Fruit fly (Drosophila melanogaster) whole organism, embryonic: Measurements from ENCODE around the gene CG3457.

Experiments
- Atf3 ChIP-seq: fragments of 200-800 bp; sonication (Bioruptor generic); optimal IDR thresholded peaks from 3 replicates; lab custom pipeline; 2016; ENCODE audit warnings: missing biosample characterization, missing genetic modification characterization
- CG10147 ChIP-seq: fragments of 200-800 bp; sonication (Bioruptor generic); optimal IDR thresholded peaks from 2 replicates; lab custom pipeline; 2019; ENCODE audit warnings: missing biosample characterization, mild to moderate bottlenecking, missing genetic modification characterization, moderate library complexity
- CG10543 ChIP-seq: fragments of 200-800 bp; sonication (Bioruptor generic); optimal IDR thresholded peaks from 3 replicates; lab custom pipeline; 2017; ENCODE audit warnings: missing biosample characterization, mild to moderate bottlenecking, missing genetic modification characterization, moderate library complexity
- CG12104 ChIP-seq: fragments of 200-800 bp; sonication (Bioruptor generic); optimal IDR thresholded peaks from 3 replicates; lab custom pipeline; 2016; ENCODE audit warnings: missing biosample characterization, missing genetic modification characterization
- CG1529 ChIP-seq: fragments of 200-800 bp; sonication (Bioruptor generic); optimal IDR thresholded peaks from 3 replicates; lab custom pipeline; 2018; ENCODE audit warnings: missing biosample characterization, missing genetic modification characterization
- CG17829 ChIP-seq: fragments of 200-800 bp; optimal IDR thresholded peaks from 2 replicates; lab custom pipeline; 2019; ENCODE audit warnings: missing biosample characterization, mild to moderate bottlenecking, missing genetic modification characterization, moderate library complexity
- CG18599 ChIP-seq: fragments of 200-800 bp; sonication (Bioruptor generic); optimal IDR thresholded peaks from 3 replicates; lab custom pipeline; 2017; ENCODE audit warnings: missing biosample characterization, missing genetic modification characterization, mild to moderate bottlenecking, moderate library complexity, missing genetic modification reagents
- CG2678 ChIP-seq: fragments of 200-800 bp; sonication (Bioruptor generic); optimal IDR thresholded peaks from 3 replicates; lab custom pipeline; 2019; ENCODE audit warnings: missing biosample characterization, mild to moderate bottlenecking, missing genetic modification characterization, moderate library complexity
- CG30431 ChIP-seq: fragments of 200-800 bp; sonication (Bioruptor generic); optimal IDR thresholded peaks from 2 replicates; lab custom pipeline; 2017; ENCODE audit warnings: missing biosample characterization, missing genetic modification characterization
- CG32772 ChIP-seq: fragments of 200-800 bp; sonication (Bioruptor generic); IDR thresholded peaks from 2 replicates; pipeline ENCODE4 v1.3.6; 2022; ENCODE audit warnings: missing biosample characterization, missing genetic modification characterization
- CG34376 ChIP-seq: fragments of 200-800 bp; sonication (Bioruptor generic); optimal IDR thresholded peaks from 2 replicates; lab custom pipeline; 2018; ENCODE audit warnings: missing biosample characterization, mild to moderate bottlenecking, missing genetic modification characterization
- CG4820 ChIP-seq: fragments of 200-800 bp; sonication (Bioruptor generic); optimal IDR thresholded peaks from 3 replicates; lab custom pipeline; 2016; ENCODE audit warnings: missing biosample characterization, missing genetic modification characterization
- CG7357 ChIP-seq: fragments of 200-800 bp; sonication (Bioruptor generic); IDR thresholded peaks from 3 replicates; pipeline ENCODE4 v1.3.6; 2022; ENCODE audit warnings: missing biosample characterization, missing genetic modification characterization
- CG8765 ChIP-seq: fragments of 200-800 bp; sonication (Bioruptor generic); IDR thresholded peaks from 2 replicates; pipeline ENCODE4 v1.3.6; 2022; ENCODE audit warnings: missing biosample characterization, missing genetic modification characterization
- CG9609 ChIP-seq: fragments of 200-800 bp; sonication (Bioruptor generic); optimal IDR thresholded peaks from 3 replicates; lab custom pipeline; 2016; ENCODE audit warnings: missing biosample characterization, missing genetic modification characterization
- D ChIP-seq, 2 experiments: fragments of 200-800 bp in 1 of 2; fragments of >200 bp in 1 of 2; sonication (Bioruptor generic) in 1 of 2; optimal IDR thresholded peaks; 2 replicates in 1 of 2; 3 replicates in 1 of 2; lab custom pipeline; 2017; ENCODE audit warnings: mild to moderate bottlenecking in 1 of 2, missing biosample characterization in 1 of 2, missing genetic modification characterization in 1 of 2, missing genetic modification reagents in 1 of 2
- Doc2 ChIP-seq: fragments of 200-800 bp; sonication (Bioruptor generic); IDR thresholded peaks from 2 replicates; pipeline ENCODE4 v1.3.6; 2022; ENCODE audit warnings: missing biosample characterization, missing genetic modification characterization
- Fer1 ChIP-seq: fragments of 200-800 bp; sonication (Bioruptor generic); optimal IDR thresholded peaks from 2 replicates; lab custom pipeline; 2017; ENCODE audit warnings: missing biosample characterization, mild to moderate bottlenecking, missing genetic modification characterization
- H2.0 ChIP-seq: fragments of 200-800 bp; sonication (Bioruptor generic); IDR thresholded peaks from 2 replicates; pipeline ENCODE4 v1.3.6; 2022; ENCODE audit warnings: missing biosample characterization, missing genetic modification characterization
- Hey ChIP-seq: fragments of 200-800 bp; sonication (Bioruptor generic); optimal IDR thresholded peaks from 3 replicates; lab custom pipeline; 2018; ENCODE audit warnings: missing biosample characterization, mild to moderate bottlenecking, missing genetic modification characterization
- HmgZ ChIP-seq: fragments of 200-800 bp; sonication (Bioruptor generic); optimal IDR thresholded peaks from 2 replicates; lab custom pipeline; 2018; ENCODE audit warnings: missing biosample characterization, mild to moderate bottlenecking, missing genetic modification characterization
- Med ChIP-seq: fragments of 200-800 bp; sonication (Bioruptor generic); peaks from one replicate; lab custom pipeline; 2016; ENCODE audit warnings: missing biosample characterization, missing genetic modification characterization, mild to moderate bottlenecking, inconsistent platforms, moderate library complexity
- NFAT ChIP-seq: fragments of 200-800 bp; sonication (Bioruptor generic); IDR thresholded peaks from 2 replicates; pipeline ENCODE4 v1.3.6; 2022; ENCODE audit warnings: missing biosample characterization, missing genetic modification characterization
- Oli ChIP-seq: fragments of 200-800 bp; sonication (Bioruptor generic); optimal IDR thresholded peaks from 2 replicates; lab custom pipeline; 2018; ENCODE audit warnings: missing biosample characterization, mild to moderate bottlenecking, missing genetic modification characterization, moderate library complexity
- Ssrp ChIP-seq: fragments of 200-800 bp; sonication (Bioruptor generic); optimal IDR thresholded peaks from 2 replicates; lab custom pipeline; 2018; ENCODE audit warnings: missing biosample characterization, mild to moderate bottlenecking, missing genetic modification characterization, moderate library complexity
- ab ChIP-seq: fragments of 200-800 bp; sonication (Bioruptor generic); optimal IDR thresholded peaks from 2 replicates; lab custom pipeline; 2016; ENCODE audit warnings: missing biosample characterization, missing genetic modification characterization
- br ChIP-seq: fragments of >200 bp; optimal IDR thresholded peaks from 2 replicates; lab custom pipeline; 2017
- chinmo ChIP-seq: fragments of 200-800 bp; sonication (Bioruptor generic); IDR thresholded peaks from 4 replicates; pipeline ENCODE4 v1.3.6; 2022; ENCODE audit warnings: missing biosample characterization, missing genetic modification characterization; ENCODE audit not compliant: partially characterized antibody
- cwo ChIP-seq: fragments of 200-800 bp; sonication (Bioruptor generic); optimal IDR thresholded peaks from 3 replicates; lab custom pipeline; 2017; ENCODE audit warnings: missing biosample characterization, missing genetic modification characterization, mild to moderate bottlenecking, moderate library complexity, missing genetic modification reagents
- dan ChIP-seq: fragments of 200-800 bp; sonication (Bioruptor generic); IDR thresholded peaks from 2 replicates; pipeline ENCODE4 v1.3.6; 2022; ENCODE audit warnings: missing biosample characterization, missing genetic modification characterization
- dysf ChIP-seq: fragments of 200-800 bp; sonication (Bioruptor generic); IDR thresholded peaks from 3 replicates; pipeline ENCODE4 v1.3.6; 2022; ENCODE audit warnings: missing biosample characterization, missing genetic modification characterization
- exex ChIP-seq: fragments of 200-800 bp; sonication (Bioruptor generic); optimal IDR thresholded peaks from 4 replicates; lab custom pipeline; 2018; ENCODE audit warnings: missing biosample characterization, mild to moderate bottlenecking, missing genetic modification characterization, moderate library complexity
- fd3F ChIP-seq: fragments of 200-800 bp; sonication (Bioruptor generic); optimal IDR thresholded peaks from 2 replicates; lab custom pipeline; 2018; ENCODE audit warnings: missing biosample characterization, mild to moderate bottlenecking, missing genetic modification characterization, moderate library complexity
- fu2 ChIP-seq: fragments of 200-800 bp; sonication (Bioruptor generic); optimal IDR thresholded peaks from 2 replicates; lab custom pipeline; 2016; ENCODE audit warnings: missing biosample characterization, missing genetic modification characterization
- gem ChIP-seq: fragments of 200-800 bp; sonication (Bioruptor generic); optimal IDR thresholded peaks from 2 replicates; lab custom pipeline; 2019; ENCODE audit warnings: missing biosample characterization, mild to moderate bottlenecking, missing genetic modification characterization, moderate library complexity
- gfzf ChIP-seq: fragments of 200-800 bp; sonication (Bioruptor generic); optimal IDR thresholded peaks from 2 replicates; lab custom pipeline; 2016; ENCODE audit warnings: missing biosample characterization, mild to moderate bottlenecking, missing genetic modification characterization, moderate library complexity
- jumu ChIP-seq: fragments of 200-800 bp; sonication (Bioruptor generic); optimal IDR thresholded peaks from 3 replicates; lab custom pipeline; 2016; ENCODE audit warnings: missing biosample characterization, missing genetic modification characterization
- lilli ChIP-seq: fragments of 200-800 bp; sonication (Bioruptor generic); optimal IDR thresholded peaks from 3 replicates; lab custom pipeline; 2016; ENCODE audit warnings: missing biosample characterization, missing genetic modification characterization
- lola ChIP-seq, 3 experiments: fragments of >200 bp in 2 of 3; fragments of 200-800 bp in 1 of 3; sonication (Bioruptor generic) in 1 of 3; optimal IDR thresholded peaks; 2 replicates each; lab custom pipeline; 2017 to 2019; ENCODE audit warnings: missing biosample characterization in 3 of 3, missing genetic modification characterization in 3 of 3, mild to moderate bottlenecking in 1 of 3, moderate library complexity in 1 of 3
- mirr ChIP-seq: fragments of 200-800 bp; sonication (Bioruptor generic); optimal IDR thresholded peaks from 3 replicates; lab custom pipeline; 2018; ENCODE audit warnings: missing biosample characterization, mild to moderate bottlenecking, missing genetic modification characterization
- odd ChIP-seq: fragments of 200-800 bp; sonication (Bioruptor generic); optimal IDR thresholded peaks from 2 replicates; lab custom pipeline; 2017; ENCODE audit warnings: missing biosample characterization, mild to moderate bottlenecking, missing genetic modification characterization
- otp ChIP-seq: fragments of 200-800 bp; sonication (Bioruptor generic); IDR thresholded peaks from 3 replicates; pipeline ENCODE4, ENCODE4 v1.3.6; 2022; ENCODE audit warnings: missing biosample characterization, missing genetic modification characterization
- phol ChIP-seq: fragments of 200-800 bp; sonication (Bioruptor generic); optimal IDR thresholded peaks from 3 replicates; lab custom pipeline; 2018; ENCODE audit warnings: missing biosample characterization, mild to moderate bottlenecking, missing genetic modification characterization, moderate library complexity
- rib ChIP-seq: fragments of 200-800 bp; sonication (Bioruptor generic); IDR thresholded peaks from 2 replicates; pipeline ENCODE4 v1.3.6; 2022; ENCODE audit warnings: missing biosample characterization, missing genetic modification characterization
- sug ChIP-seq: fragments of 200-800 bp; optimal IDR thresholded peaks from 2 replicates; lab custom pipeline; 2019; ENCODE audit warnings: missing biosample characterization, mild to moderate bottlenecking, missing genetic modification characterization, moderate library complexity
- trh ChIP-seq: fragments of 200-800 bp; sonication (Bioruptor generic); optimal IDR thresholded peaks from 2 replicates; lab custom pipeline; 2016; ENCODE audit warnings: missing biosample characterization, missing genetic modification characterization
- zfh1 ChIP-seq: fragments of 200-800 bp; sonication (Bioruptor generic); IDR thresholded peaks from 3 replicates; pipeline ENCODE4 v1.3.6; 2022; ENCODE audit warnings: missing biosample characterization, missing genetic modification characterization

The CG3457 gene

DNA sequence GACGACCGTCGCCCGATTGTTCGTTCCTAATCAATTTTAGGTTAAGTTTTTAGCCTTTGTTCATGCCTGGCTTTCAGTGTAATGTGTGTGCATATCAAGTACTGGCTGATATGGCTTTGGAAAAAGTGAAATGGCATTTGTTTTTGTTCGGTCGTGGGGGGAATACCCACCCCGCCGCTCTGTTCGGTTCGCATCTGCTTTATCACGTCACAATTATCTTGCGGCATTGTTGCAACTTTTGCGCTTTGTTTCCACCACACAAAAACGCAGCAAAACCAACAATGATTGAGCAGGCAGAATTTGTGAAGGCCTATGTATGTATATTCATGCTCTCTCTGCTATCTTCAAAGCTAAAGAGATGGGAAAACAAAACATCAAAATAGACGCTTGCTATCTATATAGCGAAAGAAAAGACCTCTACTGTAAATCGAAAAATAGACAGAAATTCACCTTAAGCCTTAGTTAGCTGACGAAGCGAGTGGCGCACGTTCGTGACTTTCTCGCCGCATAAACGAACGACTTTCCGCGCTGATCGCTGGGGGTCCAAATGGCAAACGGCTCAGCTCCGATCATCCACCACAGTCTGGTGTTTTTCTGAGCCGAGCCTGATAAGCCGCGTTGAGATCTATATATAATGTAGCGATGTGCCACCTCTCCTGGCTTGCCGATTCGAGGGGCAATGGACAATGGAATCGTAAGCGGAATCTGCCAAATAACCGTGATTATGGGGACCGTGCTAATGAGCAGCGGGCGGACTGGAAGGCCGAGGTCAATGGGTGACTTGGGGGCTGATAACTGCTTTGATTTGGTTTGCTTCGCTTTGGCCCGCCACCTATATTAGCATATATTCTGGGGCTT, 10.0 kb downstream of the CG3457 start:
- TF ChIP-seq trh (GFP tag; lab: Kevin White, UChicago) (no peak), CG8765 (GFP tag; lab: Robert Waterston, UW) (no peak), CG4820 (peak; percentile 7), ab (GFP tag; lab: Kevin White, UChicago) (no peak), CG12104 (GFP tag; lab: Kevin White, UChicago) (no peak), CG10147 (GFP tag; lab: Kevin White, UChicago) (no peak), odd (GFP tag; lab: Kevin White, UChicago) (no peak), sug (peak; percentile 93), D (optimal IDR thresholded peaks at IDR 0.05; lab: Kevin White, UChicago) (no peak), D (GFP tag; optimal IDR thresholded peaks at IDR 0.05; lab: Kevin White, UChicago) (no peak), lilli (GFP tag; lab: Kevin White, UChicago) (no peak), Oli (tag; lab: Kevin White, UChicago) (no peak), phol (tag; lab: Kevin White, UChicago) (no peak), rib (GFP tag; lab: Robert Waterston, UW) (no peak), H2.0 (GFP tag; lab: Robert Waterston, UW) (no peak), NFAT (GFP tag; lab: Robert Waterston, UW) (no peak), gfzf (GFP tag; lab: Kevin White, UChicago) (no peak), Med (GFP tag; lab: Kevin White, UChicago) (peak; percentile 29), CG7357 (GFP tag; lab: Robert Waterston, UW) (no peak), CG2678 (tag; lab: Kevin White, UChicago) (no peak), zfh1 (no peak), CG34376 (GFP tag; lab: Kevin White, UChicago) (peak; percentile 22), Fer1 (no peak), CG9609 (GFP tag; lab: Kevin White, UChicago) (no peak), gem (peak; percentile 2)

dm6 chrX:2198272-2198571, 10.6 kb downstream of the CG3457 start:
- TF ChIP-seq cwo (GFP tag; lab: Kevin White, UChicago) (peak; percentile 1), jumu (GFP tag; lab: Kevin White, UChicago) (no peak)
- TF ChIP-seq, all 482 proteins: peak for 1

- TF ChIP-seq fu2 (GFP tag; lab: Kevin White, UChicago), result no peak
- TF ChIP-seq dan (GFP tag; lab: Robert Waterston, UW), result no peak
- TF ChIP-seq Ssrp (tag; lab: Kevin White, UChicago), result no peak
- peak; percentile 67 for TF ChIP-seq CG18599 (GFP tag; lab: Kevin White, UChicago)
- TF ChIP-seq br, result no peak
- TF ChIP-seq otp, result 0 out of 3 replicates have a peak, but pooled peaks have one; percentile 42
- no peak for TF ChIP-seq CG1529 (GFP tag; lab: Kevin White, UChicago)
- TF ChIP-seq Hey (tag; lab: Kevin White, UChicago), result peak; percentile 62
- no peak for TF ChIP-seq CG30431 (GFP tag; lab: Kevin White, UChicago)
- TF ChIP-seq dysf, result no peak
- TF ChIP-seq chinmo (GFP tag; lab: Robert Waterston, UW), result peak; percentile 75; the same call in 1 of the 4 replicates
- TF ChIP-seq fd3F (GFP tag; lab: Kevin White, UChicago), result no peak
- no peak for TF ChIP-seq Doc2 (GFP tag; lab: Robert Waterston, UW)
- TF ChIP-seq exex (tag; lab: Kevin White, UChicago), result peak; percentile 99
- TF ChIP-seq CG32772 (GFP tag; lab: Robert Waterston, UW), result no peak
- no peak for TF ChIP-seq lola (GFP tag; optimal IDR thresholded peaks at IDR 0.05; lab: Kevin White, UChicago)
- no peak for TF ChIP-seq CG17829 (tag; lab: Kevin White, UChicago)
- peak; percentile 12 for TF ChIP-seq Med (GFP tag; lab: Kevin White, UChicago)
- peak; percentile 16 for TF ChIP-seq mirr (GFP tag; lab: Kevin White, UChicago)
- TF ChIP-seq Atf3 (GFP tag; lab: Kevin White, UChicago), result no peak
- TF ChIP-seq HmgZ (tag; lab: Kevin White, UChicago), result peak; percentile 8
- TF ChIP-seq CG10543 (GFP tag; lab: Kevin White, UChicago), result peak; percentile 49
- peak; percentile 33 for TF ChIP-seq gem
Observed at dm6 chrX:2199303-2199702, 11.7 kb downstream of the CG3457 start.
